Worm (Caenorhabditis elegans) whole organism, dauer: Measurements from ENCODE around the gene F44E7.7.
"Not testable (repeated sequence)": the region's sequence is repeated elsewhere in the genome, so short reads cannot be mapped to it uniquely, and the experiment has no call there.

ENCODE experiments used
- unc-62 ChIP-seq: sonication (generic microtip); optimal IDR thresholded peaks from 2 replicates; lab custom pipeline; 2017; ENCODE audit warnings: missing biosample characterization, missing genetic modification reagents, missing genetic modification characterization

Gene F44E7.7

DNA sequence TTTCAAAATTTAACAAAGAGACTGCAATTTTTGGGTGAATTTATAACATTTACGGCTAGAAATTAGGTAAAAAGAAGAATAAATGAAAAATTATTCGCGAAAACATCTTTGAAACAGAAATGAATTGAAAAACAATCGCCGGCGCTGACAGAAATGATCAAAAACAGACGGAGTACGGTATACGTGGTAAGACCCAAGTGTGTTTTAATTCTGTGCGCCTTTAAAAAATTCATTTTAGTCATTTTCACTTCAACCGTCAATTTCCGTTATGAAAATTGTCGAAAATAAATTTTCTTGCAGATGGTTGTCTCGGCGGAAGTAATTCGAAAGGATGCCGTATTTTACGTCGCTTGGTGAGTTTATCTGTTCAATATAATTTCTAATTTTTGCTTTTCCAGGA is 29.1 kb downstream of the F44E7.7 start, which contains the start of gene C53A3.3:
Gene C53A3.3 (plus strand): TSS at position 301 of the 400 bp plus-strand sequence.
- TF ChIP-seq unc-62 (GFP tag; lab: Kevin White, UChicago): no peak

DNA sequence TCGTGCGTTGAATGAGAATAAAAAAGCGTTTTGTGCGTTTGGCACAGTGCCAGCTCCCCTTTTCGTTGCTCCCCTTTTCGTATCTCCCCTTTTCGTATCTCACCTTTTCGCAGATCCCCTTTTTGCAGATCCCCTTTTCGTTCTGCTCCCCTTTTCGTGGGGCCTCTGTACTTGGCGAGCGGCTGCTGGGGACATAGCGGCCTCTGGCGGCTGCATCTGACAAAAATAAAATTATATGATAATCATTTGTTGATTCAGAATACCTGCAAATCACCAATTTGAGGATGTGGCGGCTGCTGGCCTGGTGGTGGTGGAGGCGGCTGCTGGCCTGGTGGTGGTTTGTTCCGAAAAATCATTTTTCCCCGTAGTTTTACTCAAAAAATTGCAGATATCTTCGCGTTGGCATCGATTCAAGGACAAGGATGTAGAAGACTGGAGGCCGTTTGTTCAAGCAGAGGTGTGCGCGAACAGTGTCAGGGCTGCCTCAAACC is 30.0 kb downstream of the F44E7.7 start, which contains the start of gene K09H11.11:
Gene K09H11.11 (minus strand): TSS at position 51 of the 491 bp plus-strand sequence.
- not testable (repeated sequence) for TF ChIP-seq unc-62 (GFP tag; lab: Kevin White, UChicago)

DNA sequence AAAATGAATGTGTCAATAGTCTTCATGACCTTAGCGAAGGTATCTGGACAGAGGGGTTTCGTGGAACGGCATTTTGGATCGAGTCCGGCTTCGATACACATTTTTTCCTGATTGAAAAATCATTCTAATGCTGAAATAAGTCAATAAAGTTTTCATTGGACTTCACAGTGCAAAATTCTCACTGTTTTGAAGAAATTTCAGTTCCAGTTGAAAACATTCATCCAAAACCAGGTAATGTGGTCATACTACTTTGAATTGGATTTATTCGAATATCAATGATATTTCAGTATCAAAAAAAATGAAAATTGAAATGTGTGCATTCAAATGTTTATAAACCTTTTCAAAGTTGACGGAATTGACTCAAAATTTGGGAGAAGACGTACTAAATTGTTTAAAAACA is 31.8 kb downstream of the F44E7.7 start, which contains the start of gene pgph-1:
Gene pgph-1 (minus strand): TSS at position 101 of the 400 bp plus-strand sequence.
- TF ChIP-seq unc-62 (GFP tag; lab: Kevin White, UChicago): no peak

DNA sequence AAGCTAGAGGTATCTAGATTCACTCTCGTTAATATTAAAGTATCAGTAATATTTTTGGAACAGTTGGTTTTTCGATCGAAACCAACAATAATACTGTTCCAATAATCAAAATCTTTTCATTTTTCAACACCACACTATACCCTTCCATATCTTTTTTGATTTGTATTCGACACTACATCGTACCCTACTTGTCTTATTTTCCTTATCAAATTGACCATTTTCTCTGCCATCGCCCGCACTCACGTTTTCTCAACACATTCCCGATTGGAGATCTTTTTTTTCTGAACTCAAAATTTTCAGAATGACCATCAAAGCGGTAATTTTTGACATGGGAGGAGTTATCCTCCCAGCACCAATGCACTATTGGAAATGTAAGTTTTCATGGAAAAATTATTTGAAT is 37.8 kb downstream of the F44E7.7 start, which contains the start of gene acds-10:
Gene acds-10 (plus strand): TSS at position 301 of the 400 bp plus-strand sequence.
- TF ChIP-seq unc-62 (GFP tag; lab: Kevin White, UChicago): no peak

DNA sequence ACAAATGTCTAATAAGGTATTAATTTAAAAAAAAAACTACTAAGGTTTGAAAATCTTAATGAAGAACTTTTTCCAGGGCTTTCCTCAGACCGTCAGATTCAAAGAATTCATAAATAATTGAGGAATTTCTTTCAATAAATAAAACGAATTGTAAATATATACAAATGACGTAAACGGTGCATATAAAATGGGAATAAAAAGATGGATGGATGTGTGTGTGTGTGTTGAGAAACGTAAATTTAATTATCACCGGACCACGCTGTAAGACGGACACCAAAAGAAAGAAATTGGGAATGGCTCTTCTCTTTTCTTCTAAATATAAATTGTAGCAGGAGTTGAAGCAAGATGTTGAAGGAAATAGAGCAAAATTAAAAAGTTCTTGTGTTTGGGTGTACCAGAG is 39.0 kb downstream of the F44E7.7 start:
- no peak for TF ChIP-seq unc-62 (GFP tag; lab: Kevin White, UChicago)

DNA sequence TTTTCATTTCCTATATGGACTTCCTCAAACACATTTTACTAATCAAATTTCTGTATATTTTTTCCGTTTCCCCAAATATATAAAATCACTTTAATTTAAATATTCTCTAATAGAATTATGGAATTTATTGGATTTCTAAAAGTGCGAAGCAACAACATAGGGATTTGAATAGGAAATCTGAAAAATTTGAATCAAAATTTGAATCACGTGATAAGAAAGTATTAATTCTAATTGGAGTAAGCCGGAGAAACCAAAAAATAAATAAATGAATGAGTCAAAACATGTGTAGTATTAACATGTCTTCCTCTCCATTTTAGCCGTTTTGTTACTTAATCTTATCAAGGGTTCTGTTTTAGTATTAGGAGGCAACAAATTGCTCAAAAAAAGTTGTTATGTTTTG is 44.0 kb downstream of the F44E7.7 start:
- no peak for TF ChIP-seq unc-62 (GFP tag; lab: Kevin White, UChicago)

DNA sequence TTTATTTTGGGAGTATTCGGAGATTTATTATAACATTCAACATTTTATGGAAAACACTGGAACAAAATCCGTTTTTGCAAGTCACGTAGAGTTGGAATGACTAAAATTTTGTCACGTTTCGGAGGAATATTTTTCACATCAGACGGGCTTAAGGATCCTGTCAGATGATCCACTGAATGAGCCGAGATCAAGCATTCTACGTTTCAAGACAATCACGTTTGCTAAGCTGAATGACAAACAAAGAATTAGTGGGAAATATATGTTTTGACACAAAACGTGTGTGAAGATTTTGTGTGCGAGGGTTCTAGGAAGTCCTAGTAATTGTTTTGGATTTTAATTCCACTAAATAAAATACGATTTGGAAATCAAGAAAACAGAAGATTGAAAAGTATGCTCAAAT is 45.8 kb downstream of the F44E7.7 start:
- TF ChIP-seq unc-62 (GFP tag; lab: Kevin White, UChicago): no peak

DNA sequence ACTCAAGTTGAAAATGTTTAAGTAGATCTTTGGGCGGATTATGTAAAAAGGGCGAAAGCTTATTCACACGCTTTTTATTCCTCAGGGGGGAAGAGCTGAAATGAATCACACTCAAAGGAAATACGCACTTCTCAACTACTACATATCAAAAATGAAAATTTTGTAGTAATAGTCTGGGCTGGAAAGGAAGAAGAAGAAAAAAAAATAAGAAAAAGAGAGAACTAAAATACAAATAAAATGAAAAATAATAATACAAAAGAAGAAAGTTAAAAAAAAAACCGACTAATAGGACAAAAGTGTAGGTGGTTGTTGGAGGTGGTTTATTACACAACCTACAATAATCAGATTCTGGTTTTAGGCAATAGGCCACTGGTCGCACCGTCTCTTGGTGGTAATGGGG is 49.2 kb downstream of the F44E7.7 start, which contains the start of gene K09H11.6:
Gene K09H11.6 (minus strand): TSS at position 101 of the 400 bp plus-strand sequence.
- no peak for TF ChIP-seq unc-62 (GFP tag; lab: Kevin White, UChicago)
